Fruit fly (Drosophila melanogaster) whole organism: Measurements from ENCODE around the gene CG43137.

Source experiments
- pan ChIP-seq: fragments of >200 bp; optimal IDR thresholded peaks from 2 replicates; lab custom pipeline; 2017
- psq ChIP-seq: fragments of >200 bp; optimal IDR thresholded peaks from 2 replicates; lab custom pipeline; 2017

DNA sequence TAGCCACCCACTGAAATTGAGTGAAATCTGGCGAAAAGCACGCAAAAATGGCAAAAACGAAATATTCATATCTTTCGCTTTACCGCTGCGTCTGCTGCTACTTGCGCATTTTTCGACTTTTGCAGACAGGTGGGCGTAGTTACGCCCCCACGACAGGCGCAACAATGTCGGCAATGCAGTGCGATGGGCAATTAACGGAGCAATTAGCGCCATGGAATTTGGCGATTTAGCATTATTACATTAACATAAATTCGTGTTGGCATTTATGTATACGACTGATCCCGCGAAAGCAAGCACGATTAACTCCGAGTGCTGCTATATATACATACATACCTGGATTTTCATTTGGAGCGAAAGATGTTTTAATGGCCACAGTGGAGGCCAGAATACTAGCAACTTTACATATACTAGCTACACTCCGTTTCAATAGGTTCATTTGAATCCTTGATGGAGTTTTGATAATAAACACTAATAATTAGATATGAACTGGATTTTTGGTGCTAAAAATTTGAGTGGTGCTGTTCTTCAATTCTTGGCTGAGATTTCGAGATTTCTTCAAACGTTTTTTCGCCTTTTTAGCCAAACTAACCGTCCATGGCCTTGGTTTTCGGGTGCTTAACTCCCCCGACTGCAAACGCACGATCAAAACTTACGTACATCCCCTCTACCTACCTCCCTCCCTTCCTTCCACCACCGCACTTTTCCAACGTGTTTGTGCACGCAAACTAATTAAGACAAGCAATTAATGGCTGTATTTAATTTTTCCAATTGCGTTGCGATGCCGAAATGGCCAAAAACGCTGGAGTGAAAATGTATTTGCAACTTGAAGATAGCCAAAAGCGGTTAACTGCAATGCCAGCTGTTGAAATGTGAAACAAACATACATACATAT is 32.1 kb upstream of the CG43137 start:
- TF ChIP-seq pan (lab: Kevin White, UChicago) = no peak
- no peak for TF ChIP-seq psq (lab: Kevin White, UChicago)
